Worm (Caenorhabditis elegans): ENCODE measurements around the gene mrpl-45.

DNA sequence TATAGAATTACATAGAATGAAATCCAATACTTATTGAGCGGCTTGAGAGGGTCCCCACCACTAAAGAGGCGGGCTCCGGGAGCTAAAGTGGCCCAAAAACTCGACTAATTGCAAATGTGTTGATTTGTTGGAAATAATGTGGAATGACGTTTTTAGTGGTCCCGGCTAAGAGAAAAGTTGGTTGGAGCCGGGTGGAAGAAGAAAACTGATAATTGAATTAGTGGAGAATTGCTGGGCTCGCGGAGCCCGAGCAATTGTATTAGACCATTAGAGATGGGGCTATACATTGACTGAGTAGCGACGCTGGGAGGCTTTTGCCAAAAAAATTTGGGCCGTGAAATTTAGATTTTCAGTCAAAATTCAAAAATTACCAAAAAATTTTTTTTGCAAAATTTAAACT is 23.8 kb upstream of the mrpl-45 start:
- no peak for TF ChIP-seq mcd-1 (GFP tag; IDR thresholded peaks at IDR 0.05)
- no peak for TF ChIP-seq unc-62 (GFP tag; optimal IDR thresholded peaks at IDR 0.05)
- TF ChIP-seq ceh-91 (GFP tag; IDR thresholded peaks at IDR 0.05): no peak
- TF ChIP-seq F52B5.7 (tag; optimal IDR thresholded peaks at IDR 0.05): no peak
- no peak for TF ChIP-seq snpc-1.3 (tag; optimal IDR thresholded peaks at IDR 0.05; ENCODE audit: insufficient read depth)
- TF ChIP-seq ceh-58 (GFP tag; IDR thresholded peaks at IDR 0.05): no peak

Data from whole organism, young adult.